Worm (Caenorhabditis elegans) whole organism, late embryonic: Measurements from ENCODE around the gene M88.4.
A peak's percentile ranks its signal among the peaks of the same experiment; 100 is the strongest.

Experiments
- C38D4.7 ChIP-seq: fragments of 200-800 bp; sonication (Bioruptor generic); optimal IDR thresholded peaks from 2 replicates; lab custom pipeline; 2018; ENCODE audit warnings: mild to moderate bottlenecking, missing genetic modification characterization, moderate library complexity, missing compliant biosample characterization
- T23F11.4 ChIP-seq: fragments of 200-800 bp; sonication (Bioruptor generic); optimal IDR thresholded peaks from 2 replicates; lab custom pipeline; 2018; ENCODE audit warnings: mild to moderate bottlenecking, missing genetic modification characterization, missing compliant biosample characterization
- Y22D7AL.16 ChIP-seq: sonication (generic microtip); optimal IDR thresholded peaks from 2 replicates; lab custom pipeline; 2016; ENCODE audit warnings: missing genetic modification characterization, missing compliant biosample characterization
- ahr-1 ChIP-seq: sonication (generic microtip); optimal IDR thresholded peaks from 2 replicates; lab custom pipeline; 2016; ENCODE audit warnings: missing genetic modification characterization, missing compliant biosample characterization
- ceh-18 ChIP-seq: sonication (generic microtip); optimal IDR thresholded peaks from 2 replicates; lab custom pipeline; 2016; ENCODE audit warnings: missing genetic modification characterization, missing compliant biosample characterization
- ceh-19 ChIP-seq: fragments of 200-800 bp; sonication (Bioruptor generic); optimal IDR thresholded peaks from 2 replicates; lab custom pipeline; 2018; ENCODE audit warnings: mild to moderate bottlenecking, missing genetic modification characterization, missing compliant biosample characterization
- ceh-2 ChIP-seq: sonication (generic microtip); optimal IDR thresholded peaks from 2 replicates; lab custom pipeline; 2016; ENCODE audit warnings: missing genotype, missing genetic modification characterization, missing compliant biosample characterization
- ceh-22 ChIP-seq: sonication (generic microtip); optimal IDR thresholded peaks from 2 replicates; lab custom pipeline; 2017; ENCODE audit warnings: missing biosample characterization, missing genetic modification characterization
- ceh-24 ChIP-seq: sonication (generic microtip); optimal IDR thresholded peaks from 2 replicates; lab custom pipeline; 2016; ENCODE audit warnings: mild to moderate bottlenecking, missing genetic modification characterization, missing compliant biosample characterization
- ceh-30 ChIP-seq: fragments of 150-350 bp; optimal IDR thresholded peaks from 2 replicates; lab custom pipeline; 2014; ENCODE audit warnings: missing biosample characterization, missing genetic modification characterization
- ceh-31 ChIP-seq: sonication (generic microtip); optimal IDR thresholded peaks from 2 replicates; lab custom pipeline; 2016; ENCODE audit warnings: missing genetic modification characterization, missing compliant biosample characterization
- ceh-34 ChIP-seq: sonication (generic microtip); optimal IDR thresholded peaks from 2 replicates; lab custom pipeline; 2016; ENCODE audit warnings: mild to moderate bottlenecking, missing genetic modification characterization, missing compliant biosample characterization
- ceh-45 ChIP-seq: fragments of 200-800 bp; sonication (Bioruptor generic); IDR thresholded peaks from 2 replicates; pipeline ENCODE4 v1.3.6; 2022; ENCODE audit warnings: missing genetic modification reagents, missing genetic modification characterization, missing compliant biosample characterization
- ceh-48 ChIP-seq: sonication (generic microtip); optimal IDR thresholded peaks from 2 replicates; lab custom pipeline; 2016; ENCODE audit warnings: missing genetic modification characterization, inconsistent platforms, missing compliant biosample characterization
- che-1 ChIP-seq: sonication (generic microtip); optimal IDR thresholded peaks from 2 replicates; lab custom pipeline; 2016; ENCODE audit warnings: mild to moderate bottlenecking, missing genetic modification characterization, missing compliant biosample characterization
- dmd-4 ChIP-seq: sonication (generic microtip); optimal IDR thresholded peaks from 2 replicates; lab custom pipeline; 2016; ENCODE audit warnings: borderline replicate concordance, missing genetic modification characterization, missing compliant biosample characterization
- elt-2 ChIP-seq: sonication (generic microtip); optimal IDR thresholded peaks from 2 replicates; lab custom pipeline; 2016; ENCODE audit warnings: missing genetic modification reagents, missing genetic modification characterization, missing compliant biosample characterization
- eyg-1 ChIP-seq: sonication (generic microtip); optimal IDR thresholded peaks from 2 replicates; lab custom pipeline; 2016; ENCODE audit warnings: missing genotype, missing genetic modification characterization, missing compliant biosample characterization
- fkh-10 ChIP-seq: fragments of 150-350 bp; optimal IDR thresholded peaks from 2 replicates; lab custom pipeline; 2014; ENCODE audit warnings: missing biosample characterization, missing genetic modification reagents, missing genetic modification characterization
- gmeb-2 ChIP-seq: sonication (generic microtip); optimal IDR thresholded peaks from 2 replicates; lab custom pipeline; 2016; ENCODE audit warnings: missing genetic modification characterization, inconsistent platforms, missing compliant biosample characterization
- hlh-15 ChIP-seq: sonication (generic microtip); optimal IDR thresholded peaks from 2 replicates; lab custom pipeline; 2016; ENCODE audit warnings: missing genetic modification characterization, missing compliant biosample characterization
- hlh-30 ChIP-seq: sonication (generic microtip); optimal IDR thresholded peaks from 2 replicates; lab custom pipeline; 2017; ENCODE audit warnings: antibody characterized with exemption, missing genetic modification characterization, missing compliant biosample characterization; ENCODE audit not compliant: insufficient read depth
- hlh-6 ChIP-seq: sonication (generic microtip); optimal IDR thresholded peaks from 2 replicates; lab custom pipeline; 2016; ENCODE audit warnings: missing genotype, missing genetic modification characterization, missing compliant biosample characterization
- hlh-8 ChIP-seq: sonication (generic microtip); optimal IDR thresholded peaks from 2 replicates; lab custom pipeline; 2016; ENCODE audit warnings: missing genotype, missing genetic modification characterization, missing compliant biosample characterization
- lim-6 ChIP-seq: sonication (generic microtip); optimal IDR thresholded peaks from 2 replicates; lab custom pipeline; 2016; ENCODE audit warnings: missing genetic modification characterization, missing compliant biosample characterization
- madf-2 ChIP-seq: sonication (generic microtip); optimal IDR thresholded peaks from 2 replicates; lab custom pipeline; 2017; ENCODE audit warnings: missing genetic modification characterization, missing compliant biosample characterization
- nfya-1 ChIP-seq: sonication (generic microtip); optimal IDR thresholded peaks from 2 replicates; lab custom pipeline; 2017; ENCODE audit warnings: missing genetic modification characterization, mild to moderate bottlenecking, missing compliant biosample characterization, antibody characterized with exemption, moderate library complexity
- nhr-11 ChIP-seq: fragments of 150-350 bp; optimal IDR thresholded peaks from 2 replicates; lab custom pipeline; 2014; ENCODE audit warnings: missing biosample characterization, missing genetic modification characterization
- npax-4 ChIP-seq: sonication (generic microtip); optimal IDR thresholded peaks from 2 replicates; lab custom pipeline; 2016; ENCODE audit warnings: missing genetic modification characterization, missing compliant biosample characterization
- pag-3 ChIP-seq: sonication (generic microtip); optimal IDR thresholded peaks from 2 replicates; lab custom pipeline; 2016; ENCODE audit warnings: missing compliant biosample characterization, missing genetic modification characterization, borderline replicate concordance
- pax-1 ChIP-seq: fragments of 150-350 bp; optimal IDR thresholded peaks from 2 replicates; lab custom pipeline; 2014; ENCODE audit warnings: missing biosample characterization, missing genetic modification characterization
- pha-4 ChIP-seq: fragments of 150-350 bp; optimal IDR thresholded peaks from 2 replicates; lab custom pipeline; 2018; ENCODE audit warnings: missing biosample characterization, missing genetic modification reagents, missing genetic modification characterization
- sox-2 ChIP-seq: fragments of 200-800 bp; sonication (Bioruptor generic); IDR thresholded peaks from 2 replicates; pipeline ENCODE4 v1.3.6; 2022; ENCODE audit warnings: missing genetic modification reagents, missing genetic modification characterization, missing compliant biosample characterization
- sox-4 ChIP-seq: sonication (generic microtip); optimal IDR thresholded peaks from 2 replicates; lab custom pipeline; 2017; ENCODE audit warnings: mild to moderate bottlenecking, missing genetic modification characterization, inconsistent platforms, missing compliant biosample characterization
- tbx-2 ChIP-seq: sonication (generic microtip); optimal IDR thresholded peaks from 2 replicates; lab custom pipeline; 2016; ENCODE audit warnings: missing genetic modification characterization, missing compliant biosample characterization
- unc-3 ChIP-seq, 2 experiments: fragments of 200-800 bp in 1 of 2; sonication (Bioruptor generic) in 1 of 2; sonication (generic microtip) in 1 of 2; conservative IDR thresholded peaks in 1 of 2; optimal IDR thresholded peaks in 1 of 2; 2 replicates each; pipeline versions ENCODE4 v1.3.6 to Lab custom; 2016 to 2022; ENCODE audit warnings: missing compliant biosample characterization in 2 of 2, missing genetic modification characterization in 2 of 2, missing genetic modification reagents in 1 of 2
- unc-42 ChIP-seq: sonication (generic microtip); optimal IDR thresholded peaks from 2 replicates; lab custom pipeline; 2016; ENCODE audit warnings: missing genotype, missing genetic modification characterization, missing compliant biosample characterization
- unc-55 ChIP-seq: sonication (generic microtip); optimal IDR thresholded peaks from 2 replicates; lab custom pipeline; 2017; ENCODE audit warnings: missing biosample characterization, missing genetic modification reagents, missing genetic modification characterization
- zip-5 ChIP-seq: sonication (generic microtip); optimal IDR thresholded peaks from 2 replicates; lab custom pipeline; 2016; ENCODE audit warnings: missing genetic modification characterization, missing compliant biosample characterization
- ztf-16 ChIP-seq: sonication (generic microtip); optimal IDR thresholded peaks from 2 replicates; lab custom pipeline; 2017; ENCODE audit warnings: missing genetic modification characterization, missing compliant biosample characterization

The M88.4 gene

DNA sequence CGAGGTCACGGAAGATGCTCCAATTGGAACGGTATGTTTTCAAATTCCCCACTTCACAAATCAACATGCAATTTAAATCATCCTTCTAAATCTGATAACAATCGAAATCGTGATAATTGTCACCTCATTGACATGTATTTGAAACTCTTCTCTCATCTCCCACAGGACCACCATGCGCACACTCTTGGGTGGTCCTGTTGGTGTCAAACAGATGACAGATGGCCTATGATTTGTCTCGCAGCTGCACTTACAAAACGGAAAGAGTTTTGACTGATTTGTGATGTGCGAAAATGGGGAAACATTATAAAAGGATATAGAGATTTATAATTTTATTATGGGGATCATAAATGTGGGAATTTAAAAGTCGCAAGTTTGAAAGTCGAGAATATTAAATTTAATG, 25.4 kb upstream of the M88.4 start:
- TF ChIP-seq unc-55 (GFP tag; lab: Kevin White, UChicago) = peak; percentile 76
- TF ChIP-seq pax-1 = no peak

DNA sequence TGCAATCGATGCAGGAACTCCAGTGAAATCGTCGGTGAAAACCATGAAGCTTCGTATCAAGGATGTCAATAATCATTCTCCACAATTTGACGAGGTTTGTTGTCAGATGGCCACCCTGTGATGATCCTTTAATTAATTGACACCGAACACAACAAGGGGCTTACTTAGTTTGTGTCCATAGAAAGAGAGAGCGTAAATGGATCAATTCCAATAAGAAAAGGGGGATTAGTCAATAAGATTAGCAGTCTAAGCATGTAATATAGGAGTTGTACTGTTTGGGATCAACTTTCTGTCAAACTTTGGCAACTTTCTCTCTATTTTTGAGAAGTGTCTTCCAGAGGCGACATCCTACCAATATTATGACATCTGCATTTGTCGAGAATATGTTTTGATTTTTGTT, 24.8 kb upstream of the M88.4 start:
- TF ChIP-seq unc-42 (peak; percentile 76), dmd-4 (tag; lab: Kevin White, UChicago) (no peak), tbx-2 (no peak)

DNA sequence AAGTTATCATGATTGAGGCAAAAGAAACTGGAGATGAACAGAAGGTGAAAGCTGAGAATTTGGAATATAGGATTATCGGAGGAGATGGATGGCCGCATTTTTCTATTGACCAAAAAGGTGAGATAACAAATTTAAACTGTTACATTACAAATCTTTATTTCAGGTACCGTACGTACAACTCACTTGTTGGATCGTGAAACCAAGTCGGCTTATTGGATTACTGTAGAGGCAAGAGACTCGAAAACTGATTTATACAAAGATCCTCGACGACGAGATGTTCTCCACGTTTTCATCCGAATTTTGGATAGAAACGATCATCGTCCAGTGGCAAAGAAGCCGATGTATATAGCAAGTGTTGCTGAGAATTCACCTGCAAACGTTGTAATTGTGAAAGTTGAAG, 22.8 kb upstream of the M88.4 start:
- no peak for TF ChIP-seq ceh-18
- TF ChIP-seq hlh-15 (tag; lab: Kevin White, UChicago) = no peak
- no peak for TF ChIP-seq hlh-30 (tag; lab: Kevin White, UChicago)
- TF ChIP-seq ceh-22 = no peak
- TF ChIP-seq T23F11.4 (GFP tag; lab: Kevin White, UChicago) = no peak
- TF ChIP-seq eyg-1 = no peak
- no peak for TF ChIP-seq C38D4.7 (GFP tag; lab: Kevin White, UChicago)

DNA sequence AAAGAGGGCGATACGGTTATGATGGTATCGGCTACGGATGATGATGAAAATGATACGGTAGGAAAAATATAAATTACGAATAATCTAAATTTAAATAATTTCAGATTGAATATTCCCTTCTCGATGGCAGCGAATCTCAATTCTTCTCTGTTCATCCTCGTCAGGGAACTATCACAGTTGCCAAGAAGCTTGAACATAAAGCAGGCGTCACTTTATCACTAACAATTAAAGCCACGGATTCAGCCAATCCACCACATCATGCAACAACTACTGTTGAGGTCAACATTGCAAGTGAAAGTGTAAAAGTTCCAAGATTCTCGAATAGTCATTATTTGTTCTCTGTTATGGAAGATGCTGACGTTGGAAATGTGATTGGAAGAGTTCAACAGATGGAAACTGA, 17.9 kb upstream of the M88.4 start:
- TF ChIP-seq ceh-31 (tag; lab: Kevin White, UChicago) (no peak), pax-1 (no peak), ceh-34 (tag; lab: Kevin White, UChicago) (no peak), hlh-6 (no peak), npax-4 (no peak), ceh-19 (no peak), nfya-1 (tag; lab: Kevin White, UChicago) (no peak), C38D4.7 (GFP tag; lab: Kevin White, UChicago) (no peak), ceh-24 (tag; lab: Kevin White, UChicago) (no peak), fkh-10 (GFP tag; lab: Kevin White, UChicago) (no peak), ceh-30 (tag; lab: Kevin White, UChicago) (no peak), ceh-48 (no peak), sox-4 (no peak), nhr-11 (tag; lab: Kevin White, UChicago) (no peak)

DNA sequence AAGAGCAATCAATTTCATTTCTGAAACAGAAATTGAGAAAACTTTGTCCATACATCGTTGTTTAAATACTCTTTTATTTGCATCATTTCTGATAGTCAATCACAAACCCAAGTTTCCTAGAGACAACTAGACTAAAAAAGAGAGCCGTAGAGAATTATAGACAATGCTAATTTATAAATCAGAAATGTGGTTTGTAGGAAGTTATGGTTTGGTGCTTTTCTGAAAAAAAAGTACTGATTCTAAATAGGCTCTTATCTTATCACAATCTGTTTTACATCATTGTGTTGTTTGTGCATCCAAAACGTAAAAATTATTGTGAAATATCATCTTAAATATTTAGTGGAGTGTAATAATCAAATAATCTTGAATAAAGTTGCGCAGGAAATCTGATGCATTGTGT, 8.2 kb upstream of the M88.4 start, which contains the start of gene ugt-62:
ugt-62 (minus strand) TSS at position 20 of the 400 bp plus-strand sequence.
- TF ChIP-seq pag-3 (tag; lab: Kevin White, UChicago) (no peak), elt-2 (peak; percentile 30)

DNA sequence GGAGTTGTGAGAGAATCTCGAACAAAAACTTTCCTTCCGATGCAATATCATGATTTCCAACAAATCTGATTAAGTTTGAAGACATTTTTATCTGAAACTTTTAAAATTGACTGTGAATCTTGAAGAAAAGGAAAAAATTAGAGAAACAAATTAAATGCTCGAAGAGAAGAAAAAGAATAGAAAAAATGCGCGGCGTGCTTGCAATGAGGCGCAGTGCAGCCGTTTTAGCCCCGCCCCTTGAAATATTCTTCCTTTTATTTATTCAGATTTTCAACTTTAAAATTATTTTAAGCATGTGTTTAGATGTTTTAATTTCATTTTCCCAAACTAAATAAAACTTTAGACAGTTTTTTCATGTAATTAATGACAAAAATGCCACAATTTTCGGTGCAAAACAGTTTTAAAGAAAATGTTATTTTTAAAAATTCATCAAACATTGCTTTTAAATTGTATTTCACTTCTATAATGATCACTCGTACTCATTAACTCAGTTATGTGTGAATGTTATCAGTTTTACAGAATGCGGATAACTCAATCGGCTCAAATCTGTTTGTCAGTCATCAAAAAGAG, 6.4 kb upstream of the M88.4 start, which contains the start of the genes mrps-34 and cisd-3.1:
mrps-34 (minus strand) TSS at position 91 of the 570 bp plus-strand sequence.
cisd-3.1 (plus strand) TSS at position 520 of the 570 bp plus-strand sequence.
- TF ChIP-seq lim-6 = no peak
- no peak for TF ChIP-seq zip-5 (tag; lab: Kevin White, UChicago)
- no peak for TF ChIP-seq ztf-16 (tag; lab: Kevin White, UChicago)
- TF ChIP-seq madf-2 (tag; lab: Kevin White, UChicago) = no peak
- TF ChIP-seq ceh-22 = no peak
- TF ChIP-seq dmd-4 (tag; lab: Kevin White, UChicago) = no peak
- no peak for TF ChIP-seq ceh-48
- no peak for TF ChIP-seq ceh-19
- TF ChIP-seq elt-2 = peak; percentile 66
- no peak for TF ChIP-seq ceh-24 (tag; lab: Kevin White, UChicago)
- peak; percentile 20 for TF ChIP-seq ceh-31 (tag; lab: Kevin White, UChicago)
- TF ChIP-seq sox-4 = peak; percentile 2
- no peak for TF ChIP-seq fkh-10 (GFP tag; lab: Kevin White, UChicago)
- no peak for TF ChIP-seq ceh-34 (tag; lab: Kevin White, UChicago)
- TF ChIP-seq ceh-2 = no peak
- no peak for TF ChIP-seq ceh-18
- peak; percentile 22 for TF ChIP-seq che-1 (tag; lab: Kevin White, UChicago)
- TF ChIP-seq gmeb-2 (tag; lab: Kevin White, UChicago) = no peak
- TF ChIP-seq unc-42 = no peak
- TF ChIP-seq Y22D7AL.16 (tag; lab: Kevin White, UChicago) = no peak
- no peak for TF ChIP-seq hlh-6
- no peak for TF ChIP-seq sox-2 (GFP tag; lab: Robert Waterston, UW)
- TF ChIP-seq pha-4 (tag; lab: Kevin White, UChicago) = no peak
- TF ChIP-seq T23F11.4 (GFP tag; lab: Kevin White, UChicago) = no peak
- TF ChIP-seq npax-4 = no peak
- TF ChIP-seq nhr-11 (tag; lab: Kevin White, UChicago) = no peak
- TF ChIP-seq ceh-45 (GFP tag; lab: Robert Waterston, UW) = peak; percentile 35; the same call in 1 of the 2 replicates
- no peak for TF ChIP-seq ceh-30 (tag; lab: Kevin White, UChicago)
- no peak for TF ChIP-seq unc-3 (GFP tag; conservative IDR thresholded peaks at IDR 0.05; lab: Robert Waterston, UW)
- no peak for TF ChIP-seq unc-3 (tag; optimal IDR thresholded peaks at IDR 0.05; lab: Kevin White, UChicago)
- no peak for TF ChIP-seq hlh-8
- no peak for TF ChIP-seq ahr-1 (tag; lab: Kevin White, UChicago)
